Worm (Caenorhabditis elegans) whole organism, L2 larva: ENCODE results near the gene elp-1.
A peak's percentile ranks its signal among the peaks of the same experiment; 100 is the strongest.

Experiments used
- C34F6.9 ChIP-seq: fragments of 150-350 bp; optimal IDR thresholded peaks from 2 replicates; lab custom pipeline; 2014; ENCODE audit warnings: missing biosample characterization, missing genetic modification characterization
- F13H6.1 ChIP-seq: sonication (generic microtip); optimal IDR thresholded peaks from 2 replicates; lab custom pipeline; 2016; ENCODE audit warnings: missing genetic modification characterization, missing compliant biosample characterization
- Y55F3AM.14 ChIP-seq: fragments of 200-800 bp; sonication (Bioruptor generic); optimal IDR thresholded peaks from 2 replicates; lab custom pipeline; 2018; ENCODE audit warnings: mild to moderate bottlenecking, missing genetic modification characterization, missing compliant biosample characterization
- ZK546.5 ChIP-seq: sonication (generic microtip); optimal IDR thresholded peaks from 2 replicates; lab custom pipeline; 2017; ENCODE audit warnings: missing biosample characterization, missing genetic modification characterization
- alr-1 ChIP-seq: fragments of 150-350 bp; optimal IDR thresholded peaks from 2 replicates; lab custom pipeline; 2014; ENCODE audit warnings: missing biosample characterization, missing genetic modification characterization
- ama-1 ChIP-seq: fragments of 150-350 bp; optimal IDR thresholded peaks from 2 replicates; lab custom pipeline; 2018; ENCODE audit warnings: inconsistent platforms
- blmp-1 ChIP-seq: sonication (generic microtip); optimal IDR thresholded peaks from 2 replicates; lab custom pipeline; 2017; ENCODE audit warnings: missing genetic modification characterization, mild to moderate bottlenecking, missing compliant biosample characterization, antibody characterized with exemption, moderate library complexity; ENCODE audit not compliant: insufficient read depth
- ceh-16 ChIP-seq: fragments of 150-350 bp; optimal IDR thresholded peaks from 2 replicates; lab custom pipeline; 2014; ENCODE audit warnings: missing biosample characterization, missing genetic modification characterization
- ceh-82 ChIP-seq: fragments of 150-350 bp; optimal IDR thresholded peaks from 2 replicates; lab custom pipeline; 2014; ENCODE audit warnings: missing biosample characterization, missing genetic modification characterization
- dmd-4 ChIP-seq: sonication (generic microtip); optimal IDR thresholded peaks from 2 replicates; lab custom pipeline; 2017; ENCODE audit warnings: missing biosample characterization, missing genetic modification characterization
- egl-27 ChIP-seq: sonication (generic microtip); optimal IDR thresholded peaks from 3 replicates; lab custom pipeline; 2017; ENCODE audit warnings: missing biosample characterization, missing genetic modification reagents, missing genetic modification characterization
- elt-3 ChIP-seq: sonication (generic microtip); optimal IDR thresholded peaks from 2 replicates; lab custom pipeline; 2017; ENCODE audit warnings: missing biosample characterization, missing genetic modification characterization
- fos-1 ChIP-seq: fragments of 150-350 bp; optimal IDR thresholded peaks from 2 replicates; lab custom pipeline; 2014; ENCODE audit warnings: missing biosample characterization, missing genetic modification characterization
- lin-11 ChIP-seq: fragments of 150-350 bp; sonication (generic microtip); optimal IDR thresholded peaks from 2 replicates; lab custom pipeline; 2014; ENCODE audit warnings: missing biosample characterization, missing genetic modification characterization, inconsistent platforms, mixed read lengths
- lin-13 ChIP-seq: fragments of 150-350 bp; optimal IDR thresholded peaks from 2 replicates; lab custom pipeline; 2014; ENCODE audit warnings: missing biosample characterization, missing genetic modification reagents, missing genetic modification characterization
- lsy-2 ChIP-seq, 2 experiments: fragments of 150-350 bp in 1 of 2; sonication (generic microtip) in 1 of 2; optimal IDR thresholded peaks; 2 replicates each; lab custom pipeline; 2014 to 2017; ENCODE audit warnings: missing biosample characterization in 2 of 2, missing genetic modification characterization in 2 of 2
- mbf-1 ChIP-seq: sonication (generic microtip); optimal IDR thresholded peaks from 2 replicates; lab custom pipeline; 2017; ENCODE audit warnings: missing biosample characterization, missing genetic modification characterization
- mdl-1 ChIP-seq, 2 experiments: fragments of 150-350 bp in 1 of 2; sonication (generic microtip) in 1 of 2; optimal IDR thresholded peaks; 2 replicates each; lab custom pipeline; 2017; ENCODE audit warnings: missing biosample characterization in 2 of 2, missing genetic modification characterization in 2 of 2
- nhr-11 ChIP-seq: fragments of 150-350 bp; optimal IDR thresholded peaks from 2 replicates; lab custom pipeline; 2014; ENCODE audit warnings: missing biosample characterization, missing genetic modification characterization
- nhr-12 ChIP-seq: fragments of 150-350 bp; optimal IDR thresholded peaks from 2 replicates; lab custom pipeline; 2014; ENCODE audit warnings: missing biosample characterization, missing genetic modification characterization
- nhr-129 ChIP-seq: fragments of 150-350 bp; optimal IDR thresholded peaks from 2 replicates; lab custom pipeline; 2014; ENCODE audit warnings: missing biosample characterization, missing genetic modification characterization
- nhr-21 ChIP-seq: fragments of 150-350 bp; optimal IDR thresholded peaks from 2 replicates; lab custom pipeline; 2014; ENCODE audit warnings: missing biosample characterization, missing genetic modification characterization
- nhr-23 ChIP-seq: fragments of 150-350 bp; optimal IDR thresholded peaks from 2 replicates; lab custom pipeline; 2014; ENCODE audit warnings: missing biosample characterization, missing genetic modification reagents, missing genetic modification characterization
- peb-1 ChIP-seq: fragments of 150-350 bp; optimal IDR thresholded peaks from 2 replicates; lab custom pipeline; 2014; ENCODE audit warnings: missing biosample characterization, missing genetic modification characterization
- skn-1 ChIP-seq: sonication (generic microtip); optimal IDR thresholded peaks from 2 replicates; lab custom pipeline; 2017; ENCODE audit warnings: missing biosample characterization, missing genetic modification characterization
- sma-9 ChIP-seq, 2 experiments: fragments of 150-350 bp in 1 of 2; sonication (generic microtip) in 1 of 2; optimal IDR thresholded peaks; 2 replicates each; lab custom pipeline; 2014 to 2016; ENCODE audit warnings: missing genetic modification characterization in 2 of 2, mild to moderate bottlenecking in 1 of 2, missing biosample characterization in 1 of 2, missing compliant biosample characterization in 1 of 2, missing genetic modification reagents in 1 of 2, moderate library complexity in 1 of 2
- snpc-4 ChIP-seq: fragments of 150-350 bp; optimal IDR thresholded peaks from 2 replicates; lab custom pipeline; 2014; ENCODE audit warnings: missing biosample characterization, missing genetic modification characterization
- unc-39 ChIP-seq: fragments of 150-350 bp; optimal IDR thresholded peaks from 2 replicates; lab custom pipeline; 2014; ENCODE audit warnings: missing biosample characterization, missing genetic modification characterization
- unc-55 ChIP-seq: fragments of 150-350 bp; sonication (generic microtip); optimal IDR thresholded peaks from 3 replicates; lab custom pipeline; 2014; ENCODE audit warnings: missing biosample characterization, missing genetic modification reagents, missing genetic modification characterization
- unc-62 ChIP-seq: fragments of 150-350 bp; optimal IDR thresholded peaks from 2 replicates; lab custom pipeline; 2014; ENCODE audit warnings: missing biosample characterization, missing genetic modification reagents, missing genetic modification characterization
- zag-1 ChIP-seq: fragments of 150-350 bp; optimal IDR thresholded peaks from 2 replicates; lab custom pipeline; 2014; ENCODE audit warnings: missing biosample characterization, missing genetic modification characterization
- ztf-11 ChIP-seq: sonication (generic microtip); optimal IDR thresholded peaks from 2 replicates; lab custom pipeline; 2017; ENCODE audit warnings: missing biosample characterization, missing genetic modification characterization

Gene elp-1

ce11 chrV:20773647-20774046 is 3.7 kb upstream of the elp-1 start, which contains the start of gene F38A6.5:
TSS of gene F38A6.5 (minus strand) at chrV:20773747.
- TF ChIP-seq unc-39 (tag; lab: Kevin White, UChicago) (no peak), peb-1 (tag; lab: Kevin White, UChicago) (no peak), lin-11 (tag; lab: Kevin White, UChicago) (no peak), mdl-1 (tag; optimal IDR thresholded peaks at IDR 0.05; lab: Kevin White, UChicago) (no peak), elt-3 (tag; lab: Kevin White, UChicago) (no peak), ceh-16 (tag; lab: Kevin White, UChicago) (no peak), fos-1 (tag; lab: Kevin White, UChicago) (no peak), ZK546.5 (tag; lab: Kevin White, UChicago) (no peak), ztf-11 (tag; lab: Kevin White, UChicago) (no peak), nhr-21 (tag; lab: Kevin White, UChicago) (no peak), F13H6.1 (tag; lab: Kevin White, UChicago) (no peak), ceh-82 (tag; lab: Kevin White, UChicago) (no peak), snpc-4 (tag; lab: Kevin White, UChicago) (no peak), skn-1 (tag; lab: Kevin White, UChicago) (no peak), zag-1 (no peak), nhr-12 (tag; lab: Kevin White, UChicago) (no peak)

- TF ChIP-seq lin-13 (GFP tag; lab: Kevin White, UChicago) (no peak), lsy-2 (tag; optimal IDR thresholded peaks at IDR 0.05; lab: Kevin White, UChicago) (peak in 1 of 2 experiments; percentile 2), alr-1 (tag; lab: Kevin White, UChicago) (no peak), nhr-129 (peak; percentile 27), unc-55 (no peak), C34F6.9 (tag; lab: Kevin White, UChicago) (peak; percentile 2), lin-11 (tag; lab: Kevin White, UChicago) (no peak)
Measured at ce11 chrV:20771702-20772101, 1.7 kb upstream of the elp-1 start.

ce11 chrV:20770846-20771245 is 885 bp upstream of the elp-1 start:
- TF ChIP-seq nhr-11 = no peak
- peak; percentile 85 for TF ChIP-seq fos-1 (tag; lab: Kevin White, UChicago)

ce11 chrV:20763192-20763591 is 6.8 kb downstream of the elp-1 start:
- TF ChIP-seq lin-11 (tag; lab: Kevin White, UChicago) = no peak
- TF ChIP-seq Y55F3AM.14 (GFP tag; lab: Kevin White, UChicago) = no peak
- no peak for TF ChIP-seq blmp-1
- TF ChIP-seq mbf-1 (tag; lab: Kevin White, UChicago) = no peak
- no peak for TF ChIP-seq ceh-82 (tag; lab: Kevin White, UChicago)
- TF ChIP-seq snpc-4 (tag; lab: Kevin White, UChicago) = no peak
- no peak for TF ChIP-seq ama-1
- TF ChIP-seq sma-9 (GFP tag; optimal IDR thresholded peaks at IDR 0.05; lab: Kevin White, UChicago) = peak; percentile 31
- no peak for TF ChIP-seq sma-9 (tag; optimal IDR thresholded peaks at IDR 0.05; lab: Kevin White, UChicago)
- TF ChIP-seq nhr-23 = no peak
- TF ChIP-seq mdl-1 (tag; optimal IDR thresholded peaks at IDR 0.05; lab: Kevin White, UChicago) = no peak
- TF ChIP-seq F13H6.1 (tag; lab: Kevin White, UChicago) = peak; percentile 75
- no peak for TF ChIP-seq unc-55
- no peak for TF ChIP-seq lin-13 (GFP tag; lab: Kevin White, UChicago)
- TF ChIP-seq dmd-4 (tag; lab: Kevin White, UChicago) = no peak
- TF ChIP-seq unc-62 (GFP tag; lab: Kevin White, UChicago) = no peak
- TF ChIP-seq nhr-129 = peak; percentile 67
- TF ChIP-seq, all 48 proteins: peak for 3

ce11 chrV:20761758-20762157 is 8.2 kb downstream of the elp-1 start:
- TF ChIP-seq nhr-129 (peak; percentile 50), sma-9 (GFP tag; optimal IDR thresholded peaks at IDR 0.05; lab: Kevin White, UChicago) (peak; percentile 17), sma-9 (tag; optimal IDR thresholded peaks at IDR 0.05; lab: Kevin White, UChicago) (no peak), F13H6.1 (tag; lab: Kevin White, UChicago) (peak; percentile 75), alr-1 (tag; lab: Kevin White, UChicago) (no peak), egl-27 (tag; lab: Kevin White, UChicago) (no peak)
